Fruit fly (Drosophila melanogaster) whole organism, prepupa: Measurements from ENCODE around the gene CG14535.

Source experiments
- Blimp-1 ChIP-seq: fragments of 200-800 bp; sonication (Bioruptor generic); optimal IDR thresholded peaks from 3 replicates; lab custom pipeline; 2017; ENCODE audit warnings: missing biosample characterization, missing genetic modification characterization, mild to moderate bottlenecking, moderate library complexity, missing genetic modification reagents
- CG10631 ChIP-seq: fragments of 200-800 bp; sonication (Bioruptor generic); optimal IDR thresholded peaks from 2 replicates; lab custom pipeline; 2016; ENCODE audit warnings: missing biosample characterization, missing genetic modification characterization
- CG11762 ChIP-seq: fragments of 200-800 bp; sonication (Bioruptor generic); optimal IDR thresholded peaks from 3 replicates; lab custom pipeline; 2016; ENCODE audit warnings: missing biosample characterization, missing genetic modification characterization; ENCODE audit not compliant: insufficient read depth
- CG15336 ChIP-seq: fragments of 200-800 bp; sonication (Bioruptor generic); IDR thresholded peaks from 2 replicates; pipeline ENCODE4 v1.3.6; 2022; ENCODE audit warnings: missing biosample characterization, missing genetic modification characterization
- CG1621 ChIP-seq: fragments of 200-800 bp; sonication (Bioruptor generic); optimal IDR thresholded peaks from 3 replicates; lab custom pipeline; 2018; ENCODE audit warnings: missing biosample characterization, mild to moderate bottlenecking, missing genetic modification characterization
- CG16779 ChIP-seq: fragments of 200-800 bp; sonication (Bioruptor generic); optimal IDR thresholded peaks from 3 replicates; lab custom pipeline; 2017; ENCODE audit warnings: missing biosample characterization, mild to moderate bottlenecking, missing genetic modification characterization
- CG3032 ChIP-seq: fragments of 200-800 bp; optimal IDR thresholded peaks from 2 replicates; lab custom pipeline; 2019; ENCODE audit warnings: missing biosample characterization, mild to moderate bottlenecking, missing genetic modification characterization, moderate library complexity
- CG32006 ChIP-seq: fragments of 200-800 bp; sonication (Bioruptor generic); optimal IDR thresholded peaks from 3 replicates; lab custom pipeline; 2017; ENCODE audit warnings: missing biosample characterization, mild to moderate bottlenecking, missing genetic modification characterization
- CG34406 ChIP-seq: fragments of 200-800 bp; sonication (Bioruptor generic); optimal IDR thresholded peaks from 3 replicates; lab custom pipeline; 2016; ENCODE audit warnings: missing biosample characterization, missing genetic modification characterization
- CG3919 ChIP-seq: fragments of 200-800 bp; sonication (Bioruptor generic); optimal IDR thresholded peaks from 3 replicates; lab custom pipeline; 2016; ENCODE audit warnings: missing biosample characterization, missing genetic modification characterization
- CG4318 ChIP-seq: fragments of 200-800 bp; sonication (Bioruptor generic); optimal IDR thresholded peaks from 3 replicates; lab custom pipeline; 2017; ENCODE audit warnings: missing biosample characterization, mild to moderate bottlenecking, missing genetic modification characterization
- CG6163 ChIP-seq: fragments of 200-800 bp; sonication (Bioruptor generic); IDR thresholded peaks from 3 replicates; pipeline ENCODE4 v1.3.6; 2022; ENCODE audit warnings: missing biosample characterization, missing genetic modification characterization
- CG6808 ChIP-seq: fragments of 200-800 bp; sonication (Bioruptor generic); optimal IDR thresholded peaks from 3 replicates; lab custom pipeline; 2017; ENCODE audit warnings: missing biosample characterization, missing genetic modification characterization, mild to moderate bottlenecking, moderate library complexity, missing genetic modification reagents
- CG6854 ChIP-seq: fragments of 200-800 bp; sonication (Bioruptor generic); optimal IDR thresholded peaks from 2 replicates; lab custom pipeline; 2017; ENCODE audit warnings: missing biosample characterization, mild to moderate bottlenecking, missing genetic modification characterization
- CG7368 ChIP-seq: fragments of 200-800 bp; sonication (Bioruptor generic); optimal IDR thresholded peaks from 3 replicates; lab custom pipeline; 2016; ENCODE audit warnings: missing biosample characterization, missing genetic modification characterization
- CG8319 ChIP-seq: fragments of 200-800 bp; sonication (Bioruptor generic); optimal IDR thresholded peaks from 3 replicates; lab custom pipeline; 2016; ENCODE audit warnings: missing biosample characterization, missing genetic modification characterization
- CG9139 ChIP-seq: fragments of 200-800 bp; sonication (Bioruptor generic); optimal IDR thresholded peaks from 3 replicates; lab custom pipeline; 2017; ENCODE audit warnings: missing biosample characterization, mild to moderate bottlenecking, missing genetic modification characterization
- Eip75B ChIP-seq: fragments of 200-800 bp; sonication (Bioruptor generic); optimal IDR thresholded peaks from 3 replicates; lab custom pipeline; 2016; ENCODE audit warnings: missing biosample characterization, missing genetic modification characterization
- Eip78C ChIP-seq: fragments of 200-800 bp; sonication (Bioruptor generic); peaks from one replicate; lab custom pipeline; 2016; ENCODE audit warnings: missing biosample characterization, missing genetic modification characterization
- Eip93F ChIP-seq: fragments of 200-800 bp; sonication (Bioruptor generic); optimal IDR thresholded peaks from 2 replicates; lab custom pipeline; 2016; ENCODE audit warnings: missing biosample characterization, mild to moderate bottlenecking, missing genetic modification characterization
- Ets21C ChIP-seq: fragments of 200-800 bp; sonication (Bioruptor generic); optimal IDR thresholded peaks from 3 replicates; lab custom pipeline; 2016; ENCODE audit warnings: missing biosample characterization, missing genetic modification characterization
- Ets96B ChIP-seq: fragments of 200-800 bp; optimal IDR thresholded peaks from 2 replicates; lab custom pipeline; 2019; ENCODE audit warnings: missing biosample characterization, mild to moderate bottlenecking, missing genetic modification characterization, moderate library complexity
- Gug ChIP-seq: fragments of 200-800 bp; sonication (Bioruptor generic); IDR thresholded peaks from 2 replicates; pipeline ENCODE4 v1.3.6; 2022; ENCODE audit warnings: missing biosample characterization, missing genetic modification characterization
- Hr38 ChIP-seq: sonication (Bioruptor generic); optimal IDR thresholded peaks from 2 replicates; lab custom pipeline; 2016; ENCODE audit warnings: missing biosample characterization, missing genetic modification characterization
- Hr4 ChIP-seq: fragments of 200-800 bp; sonication (Bioruptor generic); optimal IDR thresholded peaks from 3 replicates; lab custom pipeline; 2016; ENCODE audit warnings: missing biosample characterization, missing genetic modification characterization
- Met ChIP-seq: fragments of 200-800 bp; sonication (Bioruptor generic); optimal IDR thresholded peaks from 3 replicates; lab custom pipeline; 2016; ENCODE audit warnings: missing biosample characterization, missing genetic modification characterization
- Smox ChIP-seq: fragments of 200-800 bp; sonication (Bioruptor generic); optimal IDR thresholded peaks from 3 replicates; lab custom pipeline; 2016; ENCODE audit warnings: missing biosample characterization, missing genetic modification characterization
- Sox102F ChIP-seq: fragments of 200-800 bp; sonication (Bioruptor generic); optimal IDR thresholded peaks from 2 replicates; lab custom pipeline; 2016; ENCODE audit warnings: missing biosample characterization, mild to moderate bottlenecking, missing genetic modification characterization
- Sox14 ChIP-seq: fragments of 200-800 bp; sonication (Bioruptor generic); optimal IDR thresholded peaks from 3 replicates; lab custom pipeline; 2016; ENCODE audit warnings: missing biosample characterization, missing genetic modification characterization
- Sox15 ChIP-seq: fragments of 200-800 bp; sonication (Bioruptor generic); optimal IDR thresholded peaks from 3 replicates; lab custom pipeline; 2016; ENCODE audit warnings: missing biosample characterization, missing genetic modification characterization
- achi ChIP-seq: fragments of 200-800 bp; sonication (Bioruptor generic); optimal IDR thresholded peaks from 3 replicates; lab custom pipeline; 2016; ENCODE audit warnings: missing biosample characterization, missing genetic modification characterization
- acj6 ChIP-seq: fragments of 200-800 bp; sonication (Bioruptor generic); optimal IDR thresholded peaks from 3 replicates; lab custom pipeline; 2016; ENCODE audit warnings: missing biosample characterization, missing genetic modification characterization
- cyc ChIP-seq: fragments of 200-800 bp; sonication (Bioruptor generic); optimal IDR thresholded peaks from 3 replicates; lab custom pipeline; 2016; ENCODE audit warnings: missing biosample characterization, missing genetic modification characterization
- dsx ChIP-seq: fragments of 200-800 bp; optimal IDR thresholded peaks from 3 replicates; lab custom pipeline; 2019; ENCODE audit warnings: missing biosample characterization, mild to moderate bottlenecking, missing genetic modification characterization, moderate library complexity; ENCODE audit not compliant: poor library complexity, severe bottlenecking
- eg ChIP-seq: fragments of 200-800 bp; sonication (Bioruptor generic); IDR thresholded peaks from 3 replicates; pipeline ENCODE4 v1.3.6; 2022; ENCODE audit warnings: missing biosample characterization, missing genetic modification characterization
- fd59A ChIP-seq: fragments of 200-800 bp; sonication (Bioruptor generic); optimal IDR thresholded peaks from 2 replicates; lab custom pipeline; 2017; ENCODE audit warnings: missing biosample characterization, mild to moderate bottlenecking, missing genetic modification characterization, missing genetic modification reagents
- fkh ChIP-seq: fragments of 200-800 bp; sonication (Bioruptor generic); optimal IDR thresholded peaks from 3 replicates; lab custom pipeline; 2017; ENCODE audit warnings: missing biosample characterization, mild to moderate bottlenecking, missing genetic modification characterization, moderate library complexity
- lz ChIP-seq: fragments of 200-800 bp; sonication (Bioruptor generic); optimal IDR thresholded peaks from 3 replicates; lab custom pipeline; 2016; ENCODE audit warnings: missing biosample characterization, missing genetic modification characterization
- net ChIP-seq: fragments of 200-800 bp; sonication (Bioruptor generic); optimal IDR thresholded peaks from 3 replicates; lab custom pipeline; 2016; ENCODE audit warnings: missing biosample characterization, missing genetic modification characterization
- salr ChIP-seq, 2 experiments: fragments of 200-800 bp; sonication (Bioruptor generic); optimal IDR thresholded peaks; 3 replicates each; lab custom pipeline; 2016 to 2018; ENCODE audit warnings: missing biosample characterization in 2 of 2, missing genetic modification characterization in 2 of 2, mild to moderate bottlenecking in 1 of 2
- spab ChIP-seq: fragments of 200-800 bp; sonication (Bioruptor generic); optimal IDR thresholded peaks from 2 replicates; lab custom pipeline; 2017; ENCODE audit warnings: missing biosample characterization, mild to moderate bottlenecking, missing genetic modification characterization, missing genetic modification reagents
- ss ChIP-seq, 2 experiments: fragments of 200-800 bp; sonication (Bioruptor generic); optimal IDR thresholded peaks; 2 replicates in 1 of 2; 3 replicates in 1 of 2; lab custom pipeline; 2017 to 2018; ENCODE audit warnings: mild to moderate bottlenecking in 2 of 2, missing biosample characterization in 2 of 2, missing genetic modification characterization in 2 of 2, moderate library complexity in 1 of 2
- vri ChIP-seq: fragments of 200-800 bp; sonication (Bioruptor generic); optimal IDR thresholded peaks from 3 replicates; lab custom pipeline; 2016; ENCODE audit warnings: missing biosample characterization, mild to moderate bottlenecking, missing genetic modification characterization

The CG14535 gene

DNA sequence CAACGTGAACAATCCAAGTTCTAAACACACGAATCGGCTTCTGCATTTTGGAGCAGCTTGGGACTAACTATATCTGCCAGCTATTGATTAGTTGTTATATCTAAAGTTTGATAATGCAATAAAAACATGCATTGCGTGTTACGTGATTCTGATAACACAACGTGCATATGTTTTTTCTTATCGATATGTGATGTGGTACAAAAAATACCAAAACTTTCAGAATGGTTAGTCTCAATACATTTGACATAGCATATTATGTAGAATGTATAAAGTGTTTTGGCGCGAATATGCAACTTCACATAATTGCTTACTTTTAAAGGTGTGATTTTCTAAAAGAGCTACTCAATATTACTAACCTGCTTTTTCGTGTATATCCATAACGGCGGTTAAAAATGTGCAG, 30.7 kb upstream of the CG14535 start:
- TF ChIP-seq Blimp-1 (GFP tag; lab: Kevin White, UChicago) (no peak), CG3919 (GFP tag; lab: Kevin White, UChicago) (no peak), Eip78C (GFP tag; lab: Kevin White, UChicago) (peak; percentile 2)
- TF ChIP-seq, all 60 proteins: peak for 1

DNA sequence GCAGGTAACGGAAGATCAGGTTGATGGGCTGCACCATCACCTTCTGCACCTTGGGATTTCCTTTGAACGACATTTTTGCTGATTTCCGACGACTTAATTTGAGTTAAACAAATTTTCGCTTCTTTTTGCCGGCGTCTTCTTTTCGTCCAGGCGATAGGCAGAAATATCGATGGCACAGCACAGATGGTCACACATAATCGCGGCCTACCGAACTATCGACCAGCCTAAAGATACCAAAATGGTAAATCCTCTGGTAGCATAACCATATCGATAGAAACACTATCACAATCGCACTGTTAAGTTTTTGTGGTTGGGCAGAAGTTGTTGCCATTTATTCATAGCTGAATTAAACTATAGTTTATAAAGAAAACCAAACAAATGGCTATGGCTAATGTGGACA, 30.0 kb upstream of the CG14535 start, which contains the start of the genes SmE and CG34132:
Gene SmE (minus strand): TSS at position 180 of the 400 bp plus-strand sequence.
Gene CG34132 (plus strand): TSS at position 233 of the 400 bp plus-strand sequence.
- TF ChIP-seq Sox14 (GFP tag; lab: Kevin White, UChicago), result no peak
- no peak for TF ChIP-seq eg (GFP tag; lab: Robert Waterston, UW)
- no peak for TF ChIP-seq Sox15
- TF ChIP-seq fkh (GFP tag; lab: Kevin White, UChicago), result no peak
- no peak for TF ChIP-seq dsx (GFP tag; lab: Kevin White, UChicago)
- TF ChIP-seq Blimp-1 (GFP tag; lab: Kevin White, UChicago), result no peak
- TF ChIP-seq CG16779, result no peak
- no peak for TF ChIP-seq CG11762 (GFP tag; lab: Kevin White, UChicago)
- TF ChIP-seq CG32006 (GFP tag; lab: Kevin White, UChicago), result no peak
- TF ChIP-seq acj6 (GFP tag; lab: Kevin White, UChicago), result no peak
- no peak for TF ChIP-seq Met
- no peak for TF ChIP-seq spab
- no peak for TF ChIP-seq Hr38 (GFP tag; lab: Kevin White, UChicago)
- no peak for TF ChIP-seq Ets96B

DNA sequence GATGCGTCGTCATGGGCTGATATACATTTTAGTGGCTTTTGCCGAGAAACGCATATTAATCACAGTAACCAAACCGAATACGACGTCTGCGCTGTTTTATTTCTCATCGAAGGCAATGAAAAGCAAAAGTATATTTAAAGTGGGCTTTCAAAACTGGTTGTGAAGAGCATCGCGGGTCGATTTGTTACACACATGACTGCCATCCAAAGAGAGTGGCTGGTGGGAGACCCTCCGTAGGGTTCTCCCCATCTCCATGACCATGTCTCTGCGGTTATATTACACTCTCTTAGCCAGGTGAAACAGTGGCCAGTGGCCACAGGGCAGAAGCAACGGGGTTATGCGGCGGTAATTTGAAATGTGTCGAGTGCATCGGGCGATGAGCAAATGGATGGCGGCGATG, 25.2 kb upstream of the CG14535 start:
- TF ChIP-seq Eip75B (GFP tag; lab: Kevin White, UChicago) (no peak), fd59A (GFP tag; lab: Kevin White, UChicago) (no peak), vri (no peak), Gug (GFP tag; lab: Robert Waterston, UW) (no peak), Sox102F (GFP tag; lab: Kevin White, UChicago) (no peak), ss (GFP tag; optimal IDR thresholded peaks at IDR 0.05; lab: Kevin White, UChicago) (peak; percentile 40 to 60), eg (GFP tag; lab: Robert Waterston, UW) (peak; percentile 53; the same call in 1 of the 3 replicates), achi (GFP tag; lab: Kevin White, UChicago) (no peak), lz (GFP tag; lab: Kevin White, UChicago) (no peak), CG34406 (GFP tag; lab: Kevin White, UChicago) (no peak), Ets96B (peak; percentile 8), cyc (GFP tag; lab: Kevin White, UChicago) (no peak), CG8319 (GFP tag; lab: Kevin White, UChicago) (no peak), CG10631 (no peak), CG1621 (tag; lab: Kevin White, UChicago) (peak; percentile 12), dsx (GFP tag; lab: Kevin White, UChicago) (peak; percentile 40), CG9139 (peak; percentile 61), CG6854 (GFP tag; lab: Kevin White, UChicago) (peak; percentile 70), CG6808 (GFP tag; lab: Kevin White, UChicago) (peak; percentile 32), Blimp-1 (GFP tag; lab: Kevin White, UChicago) (peak; percentile 96), CG6163 (GFP tag; lab: Robert Waterston, UW) (peak; percentile 49; the same call in 2 of the 3 replicates)
- TF ChIP-seq, all 60 proteins: peak for 10

DNA sequence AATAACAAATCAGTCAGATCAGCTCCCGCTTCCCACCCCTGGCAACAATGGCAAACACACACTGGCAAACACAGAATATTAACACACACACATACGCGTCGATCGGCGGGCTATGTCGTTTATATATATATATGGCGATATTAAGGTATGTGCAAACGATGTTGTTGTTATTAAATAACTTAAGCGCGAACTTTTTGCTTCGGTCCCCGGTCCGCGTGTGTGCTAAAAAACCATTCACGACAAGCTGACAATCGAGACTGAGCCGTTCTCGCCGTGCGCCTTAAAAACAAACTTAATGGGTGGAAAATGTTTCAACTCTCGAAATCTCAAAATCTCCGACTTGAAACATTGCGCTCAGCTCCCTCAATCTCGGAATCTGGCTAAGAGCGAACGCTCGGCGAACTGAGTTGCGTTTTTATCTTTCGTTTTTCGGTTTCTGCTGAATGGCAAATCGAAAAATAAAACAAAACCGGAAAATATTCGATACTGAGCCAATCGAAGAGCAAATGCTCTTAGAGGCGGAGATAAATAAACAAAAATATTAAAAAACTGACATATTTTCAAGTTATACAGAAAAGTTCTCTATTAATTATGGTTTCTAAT, 24.1 kb upstream of the CG14535 start, which contains the start of gene spz3:
Gene spz3 (minus strand): TSS at position 261 of the 603 bp plus-strand sequence.
- TF ChIP-seq CG7368 (GFP tag; lab: Kevin White, UChicago) (no peak), salr (GFP tag; optimal IDR thresholded peaks at IDR 0.05; lab: Kevin White, UChicago) (peak; percentile 9 to 33), spab (peak; percentile 63), CG3032 (tag; lab: Kevin White, UChicago) (peak; percentile 53), net (GFP tag; lab: Kevin White, UChicago) (peak; percentile 79), Smox (no peak), Sox15 (no peak), Ets21C (no peak), Hr4 (GFP tag; lab: Kevin White, UChicago) (no peak), acj6 (GFP tag; lab: Kevin White, UChicago) (no peak), Sox102F (GFP tag; lab: Kevin White, UChicago) (peak; percentile 37), ss (GFP tag; optimal IDR thresholded peaks at IDR 0.05; lab: Kevin White, UChicago) (peak; percentile 80 to 88), CG4318 (no peak), fkh (GFP tag; lab: Kevin White, UChicago) (no peak), vri (peak; percentile 63), CG15336 (GFP tag; lab: Robert Waterston, UW) (peak; percentile 80), Hr38 (GFP tag; lab: Kevin White, UChicago) (no peak), Blimp-1 (GFP tag; lab: Kevin White, UChicago) (peak; percentile 41), Eip93F (GFP tag; lab: Kevin White, UChicago) (peak; percentile 61), CG6854 (GFP tag; lab: Kevin White, UChicago) (peak; percentile 74)
